Fruit fly (Drosophila melanogaster): Measurements from ENCODE around the gene Task7.
A peak's percentile ranks its signal among the peaks of the same experiment; 100 is the strongest.

Task7 gene

DNA sequence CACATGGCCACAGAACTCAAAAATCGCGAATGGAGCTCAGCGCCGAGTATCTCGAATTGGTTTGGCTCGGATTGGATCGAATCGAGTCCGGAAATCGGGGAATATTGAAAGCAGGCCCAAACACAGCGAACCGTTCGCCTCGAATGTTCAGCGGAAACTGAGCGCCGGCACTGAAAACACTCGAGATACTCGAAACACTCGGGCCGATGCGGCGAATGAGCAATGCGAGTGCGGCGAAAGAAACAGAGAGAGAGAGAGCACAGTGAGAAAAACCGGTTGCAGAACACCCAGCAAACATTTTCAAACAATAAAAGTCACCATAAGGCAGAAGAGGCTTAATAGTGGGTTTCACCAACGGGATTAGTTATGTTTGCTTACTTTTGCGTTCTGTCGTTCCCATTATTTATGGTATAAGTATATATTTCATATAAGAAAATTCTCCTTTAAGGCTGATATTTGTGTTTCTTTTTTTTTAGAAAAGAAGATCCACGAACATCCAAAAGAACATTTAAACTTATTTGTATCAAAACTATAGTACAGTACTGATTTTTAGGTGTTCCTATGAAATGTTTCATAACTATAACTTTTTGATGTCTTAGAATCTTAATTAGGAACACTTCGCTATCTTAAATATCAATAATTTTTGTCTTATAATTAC lies 17.6 kb downstream of the Task7 start, which contains the start of gene FER:
TSS of gene FER (minus strand) at position 162 of the 658 bp plus-strand sequence.
- peak; percentile 36 for TF ChIP-seq CG12768 (GFP tag; optimal IDR thresholded peaks at IDR 0.05)
- TF ChIP-seq CG7045 (GFP tag; optimal IDR thresholded peaks at IDR 0.05), result peak; percentile 28
- peak; percentile 28 for TF ChIP-seq CG7101 (tag; optimal IDR thresholded peaks at IDR 0.05)
- TF ChIP-seq cic (GFP tag; optimal IDR thresholded peaks at IDR 0.05), result no peak
- peak; percentile 45 for TF ChIP-seq tj (GFP tag; optimal IDR thresholded peaks at IDR 0.05)
- peak; percentile 26 for TF ChIP-seq CG33017 (tag; optimal IDR thresholded peaks at IDR 0.05)
- no peak for TF ChIP-seq pad (GFP tag; optimal IDR thresholded peaks at IDR 0.05)
- TF ChIP-seq Mnt (GFP tag; optimal IDR thresholded peaks at IDR 0.05), result peak; percentile 60
- peak; percentile 14 for TF ChIP-seq CG1620 (GFP tag; optimal IDR thresholded peaks at IDR 0.05)
- peak; percentile 35 for TF ChIP-seq Hr96 (GFP tag; optimal IDR thresholded peaks at IDR 0.05)
- peak; percentile 25 for TF ChIP-seq CG11617 (GFP tag; optimal IDR thresholded peaks at IDR 0.05)
- peak; percentile 25 for TF ChIP-seq toe (GFP tag; optimal IDR thresholded peaks at IDR 0.05)
- TF ChIP-seq bab1 (GFP tag; optimal IDR thresholded peaks at IDR 0.05), result peak; percentile 22
- TF ChIP-seq CG5204 (GFP tag; optimal IDR thresholded peaks at IDR 0.05), result no peak

DNA sequence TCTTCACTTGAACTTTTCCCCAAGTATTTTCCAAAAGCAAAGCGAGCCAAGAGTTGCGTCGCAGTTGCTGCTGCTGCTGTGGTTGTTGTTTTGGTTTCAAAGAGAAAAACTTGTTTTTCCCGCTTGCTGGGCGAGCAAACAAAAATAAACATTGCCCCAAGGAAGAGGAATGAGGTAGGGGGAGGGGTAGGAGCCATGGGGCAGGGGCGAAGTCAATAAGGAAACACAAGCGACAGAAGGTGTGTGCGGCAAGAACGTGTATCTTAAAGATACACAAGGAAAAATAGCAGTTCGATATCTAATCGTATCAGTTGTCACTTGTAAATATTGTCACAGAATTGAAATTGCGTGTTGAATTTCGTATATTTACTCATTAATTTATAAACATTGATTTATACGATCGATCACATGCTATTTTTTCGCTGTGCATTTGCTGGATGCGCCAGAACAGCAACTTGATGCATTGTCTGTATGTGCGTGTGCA lies 18.5 kb downstream of the Task7 start:
- TF ChIP-seq CG11617 (GFP tag; optimal IDR thresholded peaks at IDR 0.05), result no peak
- TF ChIP-seq CG14711 (tag; optimal IDR thresholded peaks at IDR 0.05), result peak; percentile 29

DNA sequence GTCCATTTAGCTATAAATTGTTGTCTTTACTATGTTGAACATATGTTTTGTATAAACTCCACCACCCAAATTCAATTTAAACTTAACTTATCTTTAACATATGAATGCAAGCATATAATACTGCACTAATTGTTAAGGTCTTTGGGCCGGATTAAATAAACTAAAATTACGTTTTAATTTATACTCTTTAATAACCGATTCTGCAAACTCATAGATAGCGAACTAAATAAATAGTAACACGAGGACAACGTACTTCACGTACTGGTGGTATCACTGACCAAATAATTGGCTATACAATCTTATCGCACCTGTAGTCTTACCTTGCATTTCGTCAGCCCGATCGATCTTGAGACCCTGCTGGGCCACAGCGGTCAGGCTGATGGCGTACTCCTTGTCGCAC lies 19.7 kb downstream of the Task7 start:
- TF ChIP-seq Crg-1 (GFP tag; optimal IDR thresholded peaks at IDR 0.05) (no peak), cnc (optimal IDR thresholded peaks at IDR 0.05) (no peak), cic (GFP tag; optimal IDR thresholded peaks at IDR 0.05) (no peak), Clk (GFP tag; optimal IDR thresholded peaks at IDR 0.05) (no peak), CG5204 (GFP tag; optimal IDR thresholded peaks at IDR 0.05) (no peak), bab1 (GFP tag; optimal IDR thresholded peaks at IDR 0.05) (no peak), Mnt (GFP tag; optimal IDR thresholded peaks at IDR 0.05) (no peak), pad (GFP tag; optimal IDR thresholded peaks at IDR 0.05) (no peak), CG7045 (GFP tag; optimal IDR thresholded peaks at IDR 0.05) (no peak), CG14711 (tag; optimal IDR thresholded peaks at IDR 0.05) (no peak), ovo (GFP tag; optimal IDR thresholded peaks at IDR 0.05) (no peak), CG1620 (GFP tag; optimal IDR thresholded peaks at IDR 0.05) (no peak), Hr96 (GFP tag; optimal IDR thresholded peaks at IDR 0.05) (no peak), CG33017 (tag; optimal IDR thresholded peaks at IDR 0.05) (no peak)

DNA sequence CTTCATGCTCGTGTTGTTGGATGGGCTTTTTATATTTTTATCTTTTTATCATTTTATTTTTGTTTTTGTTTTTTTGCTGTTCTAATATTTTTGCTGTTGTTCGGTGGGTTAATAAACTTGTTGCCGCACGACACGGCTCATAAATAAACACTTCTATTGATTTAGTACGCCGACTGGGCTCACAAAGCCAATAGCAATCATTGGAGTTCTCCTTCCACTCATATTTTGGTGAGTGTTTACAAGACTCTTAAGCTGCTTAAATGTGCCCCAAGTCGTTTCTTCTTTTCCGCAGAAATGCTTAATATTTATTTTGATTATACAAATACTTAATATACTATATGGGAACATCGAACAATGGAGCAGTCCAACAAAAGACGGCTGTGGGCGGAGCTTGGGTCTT lies 21.9 kb downstream of the Task7 start:
- no peak for TF ChIP-seq Clk (GFP tag; optimal IDR thresholded peaks at IDR 0.05)
- TF ChIP-seq CG7101 (tag; optimal IDR thresholded peaks at IDR 0.05), result no peak
- no peak for TF ChIP-seq CG11617 (GFP tag; optimal IDR thresholded peaks at IDR 0.05)
- TF ChIP-seq CG5204 (GFP tag; optimal IDR thresholded peaks at IDR 0.05), result no peak
- no peak for TF ChIP-seq CG12768 (GFP tag; optimal IDR thresholded peaks at IDR 0.05)
- no peak for TF ChIP-seq CG14711 (tag; optimal IDR thresholded peaks at IDR 0.05)
- TF ChIP-seq kay (GFP tag; ENCODE audit: borderline replicate concordance), result no peak
- no peak for TF ChIP-seq CG7045 (GFP tag; optimal IDR thresholded peaks at IDR 0.05)
- no peak for TF ChIP-seq pad (GFP tag; optimal IDR thresholded peaks at IDR 0.05)
- no peak for TF ChIP-seq tj (GFP tag; optimal IDR thresholded peaks at IDR 0.05)
- no peak for TF ChIP-seq cnc (optimal IDR thresholded peaks at IDR 0.05)
- TF ChIP-seq Hr96 (GFP tag; optimal IDR thresholded peaks at IDR 0.05), result no peak
- no peak for TF ChIP-seq Crg-1 (GFP tag; optimal IDR thresholded peaks at IDR 0.05)
- no peak for TF ChIP-seq cic (GFP tag; optimal IDR thresholded peaks at IDR 0.05)
- no peak for TF ChIP-seq ovo (GFP tag; optimal IDR thresholded peaks at IDR 0.05)
- no peak for TF ChIP-seq bab1 (GFP tag; optimal IDR thresholded peaks at IDR 0.05)
- TF ChIP-seq toe (GFP tag; optimal IDR thresholded peaks at IDR 0.05), result no peak
- TF ChIP-seq CG1620 (GFP tag; optimal IDR thresholded peaks at IDR 0.05), result no peak
- TF ChIP-seq CG33017 (tag; optimal IDR thresholded peaks at IDR 0.05), result no peak
- TF ChIP-seq Mnt (GFP tag; optimal IDR thresholded peaks at IDR 0.05), result no peak

DNA sequence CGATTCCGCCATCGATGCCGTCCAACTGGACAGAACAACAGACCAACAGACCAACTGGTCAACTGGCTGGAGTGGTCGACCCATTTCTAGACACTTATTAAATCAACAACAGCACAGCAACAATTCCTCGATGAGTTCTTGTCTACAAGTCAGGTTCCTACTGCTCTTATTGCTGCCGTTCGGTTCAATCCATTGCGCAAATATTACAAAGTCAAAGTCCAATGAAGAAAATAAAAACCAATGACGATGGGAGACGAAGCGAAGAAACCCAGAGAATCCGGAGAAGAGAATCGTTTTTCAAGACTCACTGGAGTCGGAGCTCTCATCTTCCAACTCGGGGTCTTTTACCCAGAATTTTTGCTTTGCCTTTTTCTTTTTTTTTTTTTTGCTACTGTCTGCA lies 23.1 kb downstream of the Task7 start:
- TF ChIP-seq Hr96 (GFP tag; optimal IDR thresholded peaks at IDR 0.05) (no peak), Mnt (GFP tag; optimal IDR thresholded peaks at IDR 0.05) (no peak), CG7045 (GFP tag; optimal IDR thresholded peaks at IDR 0.05) (no peak), tj (GFP tag; optimal IDR thresholded peaks at IDR 0.05) (peak; percentile 59), CG14711 (tag; optimal IDR thresholded peaks at IDR 0.05) (no peak), CG12768 (GFP tag; optimal IDR thresholded peaks at IDR 0.05) (no peak)

DNA sequence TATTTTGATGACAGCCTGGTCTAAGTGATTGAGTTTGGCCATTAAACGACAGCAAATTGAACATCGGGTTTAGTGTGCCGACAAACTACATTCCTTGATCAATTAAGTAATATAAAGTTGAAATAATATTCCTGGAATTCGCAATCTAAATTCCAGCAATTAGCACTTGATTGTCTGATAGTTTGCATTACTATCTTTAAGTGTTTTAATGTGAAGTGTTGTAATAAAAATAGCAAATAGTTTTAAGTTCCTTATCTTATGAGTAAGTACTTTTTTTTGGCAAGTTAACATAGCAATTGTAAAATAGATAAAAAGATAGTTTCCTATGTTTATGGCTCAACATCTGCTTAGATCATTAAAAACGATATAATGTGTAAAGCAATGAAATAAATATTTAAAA lies 23.8 kb downstream of the Task7 start:
- no peak for TF ChIP-seq tj (GFP tag; optimal IDR thresholded peaks at IDR 0.05)
- TF ChIP-seq CG7101 (tag; optimal IDR thresholded peaks at IDR 0.05), result no peak
- no peak for TF ChIP-seq CG33017 (tag; optimal IDR thresholded peaks at IDR 0.05)
- TF ChIP-seq CG5204 (GFP tag; optimal IDR thresholded peaks at IDR 0.05), result no peak
- TF ChIP-seq kay (GFP tag; ENCODE audit: borderline replicate concordance), result peak; percentile 50
- TF ChIP-seq toe (GFP tag; optimal IDR thresholded peaks at IDR 0.05), result no peak
- no peak for TF ChIP-seq CG12768 (GFP tag; optimal IDR thresholded peaks at IDR 0.05)

DNA sequence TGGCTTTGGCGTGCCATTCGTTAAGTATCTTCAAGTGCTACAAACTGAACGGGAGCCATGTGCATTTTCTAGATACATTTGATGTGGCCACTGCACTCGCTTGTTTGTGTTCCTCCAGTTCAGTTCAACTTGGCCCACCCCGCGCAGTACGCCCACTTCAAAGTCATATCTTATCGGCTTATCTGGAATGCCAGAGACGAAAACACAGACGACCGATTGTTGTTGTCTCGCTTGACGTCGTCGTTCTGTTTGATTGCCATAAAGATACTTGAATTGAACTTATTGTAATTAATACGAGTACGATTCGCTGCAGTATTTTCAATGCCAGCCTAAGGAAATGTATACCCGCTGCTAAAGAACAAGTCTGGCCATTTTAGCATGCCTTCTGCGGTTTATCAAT lies 24.5 kb downstream of the Task7 start:
- no peak for TF ChIP-seq CG12768 (GFP tag; optimal IDR thresholded peaks at IDR 0.05)
- peak; percentile 46 for TF ChIP-seq Mnt (GFP tag; optimal IDR thresholded peaks at IDR 0.05)
- peak; percentile 79 for TF ChIP-seq cic (GFP tag; optimal IDR thresholded peaks at IDR 0.05)

Measured in whole organism, adult.